Worm (Caenorhabditis elegans) whole organism, L4 larva: ENCODE results near the gene ncs-6.

Experiments
- F37D6.2 ChIP-seq: sonication (generic microtip); optimal IDR thresholded peaks from 2 replicates; lab custom pipeline; 2016; ENCODE audit warnings: mild to moderate bottlenecking, missing genetic modification characterization, missing compliant biosample characterization
- F44E2.7 ChIP-seq: fragments of 200-800 bp; sonication (Bioruptor generic); IDR thresholded peaks from 2 replicates; pipeline ENCODE4 v2.1.2; 2022; ENCODE audit warnings: missing genetic modification characterization, missing compliant biosample characterization
- T20F7.1 ChIP-seq: fragments of 200-800 bp; sonication (Bioruptor generic); optimal IDR thresholded peaks from 2 replicates; lab custom pipeline; 2018; ENCODE audit warnings: mild to moderate bottlenecking, missing genetic modification characterization, missing compliant biosample characterization
- Y105C5A.15 ChIP-seq: fragments of 200-800 bp; sonication (Bioruptor generic); IDR thresholded peaks from 2 replicates; pipeline ENCODE4 v1.3.6; 2022; ENCODE audit warnings: missing genetic modification characterization, missing compliant biosample characterization
- Y48G9A.11 ChIP-seq: fragments of 200-800 bp; sonication (Bioruptor generic); IDR thresholded peaks from 2 replicates; pipeline ENCODE4 v1.3.6; 2022; ENCODE audit warnings: missing genetic modification reagents, missing genetic modification characterization, missing compliant biosample characterization
- attf-4 ChIP-seq: sonication (generic microtip); optimal IDR thresholded peaks from 3 replicates; lab custom pipeline; 2017; ENCODE audit warnings: missing biosample characterization, missing genetic modification characterization
- ceh-32 ChIP-seq: sonication (generic microtip); optimal IDR thresholded peaks from 2 replicates; lab custom pipeline; 2016; ENCODE audit warnings: mild to moderate bottlenecking, missing genetic modification characterization, missing compliant biosample characterization; ENCODE audit not compliant: poor library complexity
- ceh-62 ChIP-seq: sonication (generic microtip); optimal IDR thresholded peaks from 2 replicates; lab custom pipeline; 2017; ENCODE audit warnings: missing biosample characterization, missing genetic modification characterization
- ceh-82 ChIP-seq: sonication (generic microtip); optimal IDR thresholded peaks from 2 replicates; lab custom pipeline; 2017; ENCODE audit warnings: missing biosample characterization, missing genetic modification characterization
- ces-1 ChIP-seq: fragments of 150-350 bp; sonication (generic microtip); optimal IDR thresholded peaks from 4 replicates; lab custom pipeline; 2014; ENCODE audit warnings: missing biosample characterization, missing genetic modification reagents, missing genetic modification characterization
- egl-43 ChIP-seq: fragments of 200-800 bp; sonication (Bioruptor generic); IDR thresholded peaks from 2 replicates; pipeline ENCODE4 v1.3.6; 2022; ENCODE audit warnings: missing genetic modification reagents, missing genetic modification characterization, missing compliant biosample characterization
- hif-1 ChIP-seq, 2 experiments: sonication (generic microtip); optimal IDR thresholded peaks; 2 replicates each; lab custom pipeline; 2016 to 2017; ENCODE audit warnings: missing compliant biosample characterization in 2 of 2, missing genetic modification characterization in 2 of 2, missing genetic modification reagents in 2 of 2, missing genotype in 2 of 2, mild to moderate bottlenecking in 1 of 2
- lim-7 ChIP-seq: fragments of 200-800 bp; sonication (Bioruptor generic); IDR thresholded peaks from 2 replicates; pipeline ENCODE4 v1.3.6; 2022; ENCODE audit warnings: missing genetic modification characterization, missing compliant biosample characterization
- lin-1 ChIP-seq: fragments of 200-800 bp; sonication (Bioruptor generic); IDR thresholded peaks from 2 replicates; pipeline ENCODE4 v1.3.6; 2022; ENCODE audit warnings: missing genetic modification reagents, missing genetic modification characterization, missing compliant biosample characterization
- madf-5 ChIP-seq, 2 experiments: fragments of 200-800 bp; sonication (Bioruptor generic); IDR thresholded peaks; 2 replicates each; pipeline ENCODE4 v1.3.6; 2022; ENCODE audit warnings: missing compliant biosample characterization in 2 of 2, missing genetic modification characterization in 2 of 2
- mdl-1 ChIP-seq, 2 experiments: fragments of 150-350 bp in 1 of 2; sonication (generic microtip) in 1 of 2; optimal IDR thresholded peaks; 2 replicates each; lab custom pipeline; 2014 to 2017; ENCODE audit warnings: missing biosample characterization in 2 of 2, missing genetic modification characterization in 2 of 2
- mep-1 ChIP-seq: fragments of 150-350 bp; sonication (generic microtip); optimal IDR thresholded peaks from 3 replicates; lab custom pipeline; 2014; ENCODE audit warnings: missing biosample characterization, missing genetic modification characterization
- mes-2 ChIP-seq: sonication (generic microtip); optimal IDR thresholded peaks from 2 replicates; lab custom pipeline; 2016; ENCODE audit warnings: missing genotype, mild to moderate bottlenecking, missing genetic modification characterization, missing compliant biosample characterization; ENCODE audit not compliant: poor library complexity, severe bottlenecking
- mxl-3 ChIP-seq: fragments of 200-800 bp; sonication (Bioruptor generic); optimal IDR thresholded peaks from 2 replicates; lab custom pipeline; 2018; ENCODE audit warnings: mild to moderate bottlenecking, missing genetic modification characterization, missing compliant biosample characterization
- nhr-10 ChIP-seq: fragments of 150-350 bp; optimal IDR thresholded peaks from 2 replicates; lab custom pipeline; 2014; ENCODE audit warnings: missing biosample characterization, missing genetic modification characterization
- nhr-48 ChIP-seq: sonication (generic microtip); optimal IDR thresholded peaks from 2 replicates; lab custom pipeline; 2016; ENCODE audit warnings: mild to moderate bottlenecking, missing genetic modification characterization, missing compliant biosample characterization
- nhr-77 ChIP-seq: fragments of 150-350 bp; optimal IDR thresholded peaks from 2 replicates; lab custom pipeline; 2014; ENCODE audit warnings: missing biosample characterization, missing genetic modification characterization
- snpc-1.2 ChIP-seq: fragments of 200-800 bp; sonication (Bioruptor generic); IDR thresholded peaks from 2 replicates; pipeline ENCODE4 v1.3.6; 2022; ENCODE audit warnings: missing genetic modification reagents, missing genetic modification characterization, missing compliant biosample characterization
- unc-39 ChIP-seq: sonication (generic microtip); optimal IDR thresholded peaks from 2 replicates; lab custom pipeline; 2017; ENCODE audit warnings: missing biosample characterization, missing genetic modification characterization
- unc-62 ChIP-seq, 3 experiments: fragments of 150-350 bp in 1 of 3; sonication (generic microtip); optimal IDR thresholded peaks in 2 of 3; peaks in 1 of 3; 1 replicate in 1 of 3; 2 replicates in 2 of 3; lab custom pipeline; 2014 to 2017; ENCODE audit warnings: missing biosample characterization in 3 of 3, missing genetic modification characterization in 3 of 3, missing genetic modification reagents in 3 of 3, missing genotype in 1 of 3
- vab-7 ChIP-seq: fragments of 200-800 bp; sonication (Bioruptor generic); IDR thresholded peaks from 2 replicates; pipeline ENCODE4 v1.3.6; 2022; ENCODE audit warnings: missing genetic modification reagents, missing genetic modification characterization, missing compliant biosample characterization
- zfp-2 ChIP-seq: sonication (generic microtip); optimal IDR thresholded peaks from 2 replicates; lab custom pipeline; 2016; ENCODE audit warnings: mild to moderate bottlenecking, missing genetic modification characterization, missing compliant biosample characterization
- ztf-7 ChIP-seq: fragments of 150-350 bp; optimal IDR thresholded peaks from 2 replicates; lab custom pipeline; 2014; ENCODE audit warnings: missing biosample characterization, missing genetic modification characterization

ncs-6 gene

ce11 chrII:3481584-3481983 is 46.7 kb downstream of the ncs-6 start, which contains the start of gene Y49F6B.8:
Gene Y49F6B.8, minus strand, starts transcription at chrII:3481684.
- TF ChIP-seq unc-39 (no peak), madf-5 (GFP tag; IDR thresholded peaks at IDR 0.05; lab: Robert Waterston, UW) (no peak), ceh-32 (tag; lab: Kevin White, UChicago) (no peak), Y105C5A.15 (GFP tag; lab: Robert Waterston, UW) (no peak), ces-1 (GFP tag; lab: Kevin White, UChicago) (no peak), nhr-48 (tag; lab: Kevin White, UChicago) (no peak), Y48G9A.11 (no peak), vab-7 (GFP tag; lab: Robert Waterston, UW) (no peak), mdl-1 (tag; optimal IDR thresholded peaks at IDR 0.05; lab: Kevin White, UChicago) (no peak), ceh-82 (tag; lab: Kevin White, UChicago) (no peak), lin-1 (GFP tag; lab: Robert Waterston, UW) (no peak), ceh-62 (no peak), nhr-10 (tag; lab: Kevin White, UChicago) (no peak), ztf-7 (tag; lab: Kevin White, UChicago) (no peak), F44E2.7 (GFP tag; lab: Robert Waterston, UW) (no peak), F37D6.2 (tag; lab: Kevin White, UChicago) (no peak), mes-2 (tag; lab: Kevin White, UChicago) (no peak), attf-4 (tag; lab: Kevin White, UChicago) (no peak)
- TF ChIP-seq, all 104 proteins: peak for 0

- TF ChIP-seq mep-1 (tag; lab: Kevin White, UChicago) (no peak), unc-62 (GFP tag; optimal IDR thresholded peaks at IDR 0.05 in 1 of 2; lab: Kevin White, UChicago) (peak in 1 of 2 experiments; percentile 9), unc-62 (tag; optimal IDR thresholded peaks at IDR 0.05; lab: Kevin White, UChicago) (no peak)
Observed at ce11 chrII:3477171-3477570, 51.1 kb downstream of the ncs-6 start, which contains the start of gene fbxb-104. Gene fbxb-104, minus strand, starts transcription at chrII:3477271.

DNA sequence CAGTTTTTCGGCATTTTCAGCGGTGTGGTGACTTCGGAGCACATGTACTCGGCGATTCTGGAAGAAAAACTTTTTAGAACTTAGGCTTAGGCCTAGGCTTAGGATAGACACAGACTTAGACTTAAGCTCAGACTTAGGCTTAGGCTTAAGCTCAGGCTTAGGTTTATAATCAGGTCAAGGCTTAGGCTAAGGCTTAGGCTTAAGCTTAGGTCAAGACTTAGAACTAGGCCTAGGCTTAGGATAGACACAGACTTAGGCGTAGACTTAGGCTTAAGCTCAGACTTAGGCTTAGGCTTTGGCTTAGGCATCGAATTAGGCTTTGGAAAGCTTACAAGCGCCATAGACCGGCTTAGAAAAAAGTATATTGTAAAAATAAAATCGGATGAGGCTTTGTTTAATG is 51.8 kb downstream of the ncs-6 start:
- TF ChIP-seq snpc-1.2 (GFP tag; lab: Robert Waterston, UW) (no peak), nhr-77 (no peak), hif-1 (tag; optimal IDR thresholded peaks at IDR 0.05; lab: Kevin White, UChicago) (no peak), lim-7 (GFP tag; lab: Robert Waterston, UW) (no peak), egl-43 (no peak), unc-39 (no peak), mxl-3 (GFP tag; lab: Kevin White, UChicago) (no peak), zfp-2 (tag; lab: Kevin White, UChicago) (no peak), ceh-62 (no peak), T20F7.1 (GFP tag; lab: Kevin White, UChicago) (no peak)
